Worm (Caenorhabditis elegans) whole organism, mixed stage, embryonic: ENCODE results near the gene Y75B12B.3.
A peak's percentile ranks its signal among the peaks of the same experiment; 100 is the strongest.

Experiments
- M03D4.4 ChIP-seq: sonication (generic microtip); optimal IDR thresholded peaks from 2 replicates; lab custom pipeline; 2017; ENCODE audit warnings: mild to moderate bottlenecking, missing genetic modification characterization, missing compliant biosample characterization
- bed-3 ChIP-seq: fragments of 200-800 bp; sonication (Bioruptor generic); optimal IDR thresholded peaks from 3 replicates; lab custom pipeline; 2018; ENCODE audit warnings: mild to moderate bottlenecking, missing genetic modification characterization, moderate library complexity, missing compliant biosample characterization
- blmp-1 ChIP-seq: fragments of 150-350 bp; optimal IDR thresholded peaks from 2 replicates; lab custom pipeline; 2014; ENCODE audit warnings: missing biosample characterization, missing genetic modification characterization
- ceh-39 ChIP-seq: fragments of 150-350 bp; optimal IDR thresholded peaks from 2 replicates; lab custom pipeline; 2014; ENCODE audit warnings: missing biosample characterization, missing genetic modification characterization
- ceh-43 ChIP-seq: fragments of 200-800 bp; sonication (Bioruptor generic); optimal IDR thresholded peaks from 2 replicates; lab custom pipeline; 2018; ENCODE audit warnings: mild to moderate bottlenecking, missing genetic modification characterization, moderate library complexity, missing compliant biosample characterization
- ceh-83 ChIP-seq: fragments of 200-800 bp; sonication (Bioruptor generic); optimal IDR thresholded peaks from 2 replicates; lab custom pipeline; 2018; ENCODE audit warnings: mild to moderate bottlenecking, missing genetic modification characterization, missing compliant biosample characterization
- ces-1 ChIP-seq: fragments of 150-350 bp; optimal IDR thresholded peaks from 2 replicates; lab custom pipeline; 2014; ENCODE audit warnings: missing biosample characterization, missing genetic modification reagents, missing genetic modification characterization
- cnd-1 ChIP-seq: fragments of 200-800 bp; sonication (Bioruptor generic); optimal IDR thresholded peaks from 2 replicates; lab custom pipeline; 2018; ENCODE audit warnings: mild to moderate bottlenecking, missing genetic modification characterization, missing compliant biosample characterization
- drap-1 ChIP-seq: fragments of 200-800 bp; sonication (Bioruptor generic); optimal IDR thresholded peaks from 3 replicates; lab custom pipeline; 2018; ENCODE audit warnings: mild to moderate bottlenecking, missing genetic modification characterization, missing compliant biosample characterization
- elt-1 ChIP-seq: sonication (generic microtip); optimal IDR thresholded peaks from 2 replicates; lab custom pipeline; 2017; ENCODE audit warnings: missing genetic modification characterization, mild to moderate bottlenecking, missing compliant biosample characterization, antibody characterized with exemption, moderate library complexity, borderline replicate concordance; ENCODE audit not compliant: insufficient read depth
- elt-3 ChIP-seq: fragments of 150-350 bp; optimal IDR thresholded peaks from 2 replicates; lab custom pipeline; 2014; ENCODE audit warnings: missing biosample characterization, missing genetic modification characterization
- flh-1 ChIP-seq: fragments of 200-800 bp; sonication (Bioruptor generic); optimal IDR thresholded peaks from 2 replicates; lab custom pipeline; 2018; ENCODE audit warnings: mild to moderate bottlenecking, missing genetic modification characterization, moderate library complexity, missing compliant biosample characterization
- ham-2 ChIP-seq: fragments of 200-800 bp; sonication (Bioruptor generic); optimal IDR thresholded peaks from 2 replicates; lab custom pipeline; 2018; ENCODE audit warnings: mild to moderate bottlenecking, missing genetic modification characterization, missing compliant biosample characterization
- hlh-1 ChIP-seq: fragments of 150-350 bp; optimal IDR thresholded peaks from 2 replicates; lab custom pipeline; 2014; ENCODE audit warnings: missing biosample characterization, missing genetic modification reagents, missing genetic modification characterization
- lin-13 ChIP-seq: fragments of 150-350 bp; optimal IDR thresholded peaks from 2 replicates; lab custom pipeline; 2014; ENCODE audit warnings: missing biosample characterization, missing genetic modification characterization
- lin-32 ChIP-seq: fragments of 200-800 bp; sonication (Bioruptor generic); optimal IDR thresholded peaks from 2 replicates; lab custom pipeline; 2018; ENCODE audit warnings: mild to moderate bottlenecking, missing genetic modification characterization, missing compliant biosample characterization
- lsy-2 ChIP-seq: fragments of 150-350 bp; optimal IDR thresholded peaks from 2 replicates; lab custom pipeline; 2014; ENCODE audit warnings: missing biosample characterization, missing genetic modification characterization
- mep-1 ChIP-seq: fragments of 150-350 bp; optimal IDR thresholded peaks from 2 replicates; lab custom pipeline; 2017; ENCODE audit warnings: missing biosample characterization, missing genetic modification reagents, missing genetic modification characterization, inconsistent platforms
- mls-2 ChIP-seq: sonication (generic microtip); optimal IDR thresholded peaks from 2 replicates; lab custom pipeline; 2016; ENCODE audit warnings: mild to moderate bottlenecking, missing genetic modification characterization, moderate library complexity, missing compliant biosample characterization
- nhr-12 ChIP-seq: fragments of 150-350 bp; optimal IDR thresholded peaks from 2 replicates; lab custom pipeline; 2014; ENCODE audit warnings: missing biosample characterization, missing genetic modification characterization
- nhr-2 ChIP-seq: fragments of 150-350 bp; optimal IDR thresholded peaks from 2 replicates; lab custom pipeline; 2014; ENCODE audit warnings: missing biosample characterization, missing genetic modification characterization
- nhr-237 ChIP-seq: fragments of 150-350 bp; optimal IDR thresholded peaks from 2 replicates; lab custom pipeline; 2014; ENCODE audit warnings: missing biosample characterization, missing genetic modification characterization
- nhr-28 ChIP-seq: fragments of 150-350 bp; optimal IDR thresholded peaks from 2 replicates; lab custom pipeline; 2014; ENCODE audit warnings: missing biosample characterization, missing genetic modification characterization
- nhr-76 ChIP-seq: sonication (generic microtip); optimal IDR thresholded peaks from 2 replicates; lab custom pipeline; 2017; ENCODE audit warnings: missing biosample characterization, missing genetic modification characterization
- pha-4 ChIP-seq: fragments of 150-350 bp; optimal IDR thresholded peaks from 2 replicates; lab custom pipeline; 2018; ENCODE audit warnings: missing biosample characterization, missing genetic modification reagents, missing genetic modification characterization
- sptf-1 ChIP-seq: sonication (generic microtip); optimal IDR thresholded peaks from 2 replicates; lab custom pipeline; 2017; ENCODE audit warnings: mild to moderate bottlenecking, missing genetic modification characterization, moderate library complexity, missing compliant biosample characterization
- tbx-8 ChIP-seq: fragments of 200-800 bp; sonication (Bioruptor generic); optimal IDR thresholded peaks from 2 replicates; lab custom pipeline; 2018; ENCODE audit warnings: mild to moderate bottlenecking, missing genetic modification characterization, moderate library complexity, missing compliant biosample characterization
- unc-120 ChIP-seq: sonication (generic microtip); optimal IDR thresholded peaks from 2 replicates; lab custom pipeline; 2017; ENCODE audit warnings: missing genetic modification characterization, missing compliant biosample characterization; ENCODE audit not compliant: poor library complexity, severe bottlenecking
- unc-39 ChIP-seq: fragments of 150-350 bp; optimal IDR thresholded peaks from 2 replicates; lab custom pipeline; 2014; ENCODE audit warnings: missing biosample characterization, missing genetic modification characterization
- unc-62 ChIP-seq: fragments of 150-350 bp; optimal IDR thresholded peaks from 2 replicates; lab custom pipeline; 2014; ENCODE audit warnings: missing biosample characterization, missing genetic modification reagents, missing genetic modification characterization
- ztf-11 ChIP-seq: fragments of 150-350 bp; optimal IDR thresholded peaks from 2 replicates; lab custom pipeline; 2014; ENCODE audit warnings: missing biosample characterization, missing genetic modification characterization

The Y75B12B.3 gene

ce11 chrV:15143798-15144197 is 42.3 kb downstream of the Y75B12B.3 start, which contains the start of gene K08F9.4:
Gene K08F9.4 (plus strand): TSS chrV:15144019.
- no peak for TF ChIP-seq cnd-1
- TF ChIP-seq pha-4 (tag; lab: Kevin White, UChicago), result peak; percentile 73
- peak; percentile 2 for TF ChIP-seq hlh-1
- TF ChIP-seq lsy-2, result peak; percentile 55
- TF ChIP-seq blmp-1 (tag; lab: Kevin White, UChicago), result peak; percentile 98
- no peak for TF ChIP-seq unc-39
- TF ChIP-seq ces-1 (GFP tag; lab: Kevin White, UChicago), result peak; percentile 59
- no peak for TF ChIP-seq lin-13
- peak; percentile 63 for TF ChIP-seq mep-1 (tag; lab: Kevin White, UChicago)
- TF ChIP-seq, all 35 proteins: peak for 6

- no peak for TF ChIP-seq lin-32 (GFP tag; lab: Kevin White, UChicago)
- TF ChIP-seq, all 35 proteins: peak for 0
Observed at ce11 chrV:15143285-15143684, 42.8 kb downstream of the Y75B12B.3 start, which contains the start of gene K08F9.1. Gene K08F9.1 (minus strand): TSS chrV:15143385.

DNA sequence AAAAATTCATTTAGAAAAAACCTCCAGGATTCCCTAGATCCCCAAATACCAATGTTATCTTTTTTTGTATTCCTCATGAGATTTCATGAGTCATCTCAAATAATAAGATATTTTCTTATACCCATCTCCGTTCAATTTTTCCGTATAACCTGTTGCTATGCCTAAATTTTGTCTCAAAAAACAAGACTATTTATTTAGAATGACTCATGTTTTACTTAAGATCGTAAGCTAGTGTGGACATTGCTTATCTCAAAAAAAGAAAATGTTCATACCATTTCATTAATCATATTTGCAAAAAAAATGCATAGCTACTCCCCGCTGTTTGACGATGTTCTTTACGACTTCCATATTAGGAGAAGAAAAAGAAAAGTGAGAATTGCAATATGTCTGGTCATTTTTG is 45.8 kb downstream of the Y75B12B.3 start, which contains the start of gene K08F9.3:
TSS of gene K08F9.3 (plus strand) at position 301 of the 400 bp plus-strand sequence.
- TF ChIP-seq sptf-1 (tag; lab: Kevin White, UChicago), result no peak
- no peak for TF ChIP-seq drap-1
- TF ChIP-seq bed-3 (GFP tag; lab: Kevin White, UChicago), result no peak
- TF ChIP-seq nhr-12 (tag; lab: Kevin White, UChicago), result no peak
- TF ChIP-seq nhr-28 (tag; lab: Kevin White, UChicago), result no peak
- TF ChIP-seq nhr-2 (tag; lab: Kevin White, UChicago), result no peak
- no peak for TF ChIP-seq ztf-11
- TF ChIP-seq ceh-39 (tag; lab: Kevin White, UChicago), result no peak
- TF ChIP-seq unc-39, result no peak
- no peak for TF ChIP-seq unc-120 (tag; lab: Kevin White, UChicago)
- no peak for TF ChIP-seq mls-2
- no peak for TF ChIP-seq M03D4.4 (tag; lab: Kevin White, UChicago)
- TF ChIP-seq unc-62, result no peak
- TF ChIP-seq, all 35 proteins: peak for 0

DNA sequence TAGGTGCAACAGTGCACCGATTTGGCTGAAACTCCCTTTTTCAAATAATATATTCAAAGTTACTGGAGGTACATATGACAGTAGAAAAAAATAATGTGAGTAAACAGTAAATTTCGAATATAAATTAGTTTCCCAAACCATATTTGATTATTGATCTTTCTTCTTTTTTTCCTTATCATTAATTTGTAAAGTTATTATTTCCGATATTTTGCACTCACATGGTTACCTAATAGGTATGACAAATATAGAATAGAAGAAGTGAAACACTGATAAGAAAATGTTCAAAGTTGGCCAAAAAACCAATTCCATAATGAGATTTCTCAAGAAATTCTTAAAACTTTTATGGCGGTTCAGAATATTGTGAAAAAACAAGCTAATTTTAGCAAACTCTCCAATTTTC is 46.3 kb downstream of the Y75B12B.3 start:
- no peak for TF ChIP-seq mls-2
- no peak for TF ChIP-seq elt-1 (tag; lab: Kevin White, UChicago)
- no peak for TF ChIP-seq lin-32 (GFP tag; lab: Kevin White, UChicago)
- TF ChIP-seq ztf-11, result no peak
- no peak for TF ChIP-seq ceh-43 (GFP tag; lab: Kevin White, UChicago)
- TF ChIP-seq nhr-2 (tag; lab: Kevin White, UChicago), result no peak
- TF ChIP-seq ceh-83 (GFP tag; lab: Kevin White, UChicago), result no peak
- TF ChIP-seq tbx-8 (GFP tag; lab: Kevin White, UChicago), result no peak
- no peak for TF ChIP-seq nhr-76 (tag; lab: Kevin White, UChicago)
- TF ChIP-seq flh-1 (GFP tag; lab: Kevin White, UChicago), result no peak
- TF ChIP-seq unc-39, result no peak
- TF ChIP-seq nhr-28 (tag; lab: Kevin White, UChicago), result no peak
- no peak for TF ChIP-seq unc-62
- TF ChIP-seq, all 35 proteins: peak for 0

DNA sequence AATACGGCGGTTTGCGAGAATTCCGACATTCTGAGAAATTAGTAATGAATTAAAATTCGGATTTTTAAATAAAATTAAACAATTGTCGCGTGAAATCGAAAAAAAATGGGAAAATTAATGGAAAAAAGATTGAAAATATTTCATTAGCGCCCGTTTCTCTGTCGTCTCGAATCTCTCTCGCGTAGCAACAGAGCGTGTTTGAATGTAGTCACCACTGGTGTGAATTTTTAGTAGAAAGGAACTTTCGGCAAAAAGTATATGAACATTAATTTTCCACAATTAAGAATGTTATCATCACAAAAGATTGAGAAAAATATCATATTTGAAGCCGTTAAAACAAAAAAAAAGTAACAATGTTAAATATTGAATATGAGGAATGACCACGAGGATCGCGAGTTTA is 49.3 kb downstream of the Y75B12B.3 start, which contains the start of gene aipl-1:
TSS of gene aipl-1 (minus strand) at position 30 of the 400 bp plus-strand sequence.
- no peak for TF ChIP-seq mls-2
- peak; percentile 27 for TF ChIP-seq hlh-1
- TF ChIP-seq sptf-1 (tag; lab: Kevin White, UChicago), result peak; percentile 2
- TF ChIP-seq lin-32 (GFP tag; lab: Kevin White, UChicago), result no peak
- TF ChIP-seq elt-3 (tag; lab: Kevin White, UChicago), result no peak
- peak; percentile 62 for TF ChIP-seq nhr-237
- peak; percentile 83 for TF ChIP-seq ces-1 (GFP tag; lab: Kevin White, UChicago)
- no peak for TF ChIP-seq cnd-1
- no peak for TF ChIP-seq unc-62
- no peak for TF ChIP-seq blmp-1 (tag; lab: Kevin White, UChicago)
- peak; percentile 21 for TF ChIP-seq lin-13
- no peak for TF ChIP-seq M03D4.4 (tag; lab: Kevin White, UChicago)
- TF ChIP-seq nhr-28 (tag; lab: Kevin White, UChicago), result no peak
- peak; percentile 46 for TF ChIP-seq pha-4 (tag; lab: Kevin White, UChicago)
- no peak for TF ChIP-seq ztf-11
- peak; percentile 21 for TF ChIP-seq ceh-39 (tag; lab: Kevin White, UChicago)
- TF ChIP-seq lsy-2, result peak; percentile 71
- no peak for TF ChIP-seq elt-1 (tag; lab: Kevin White, UChicago)
- TF ChIP-seq ham-2, result no peak
- peak; percentile 80 for TF ChIP-seq mep-1 (tag; lab: Kevin White, UChicago)
- no peak for TF ChIP-seq flh-1 (GFP tag; lab: Kevin White, UChicago)
- TF ChIP-seq, all 35 proteins: peak for 9
